Worm (Caenorhabditis elegans): ENCODE data around the gene rbm-34.

- TF ChIP-seq rnt-1 (tag; optimal IDR thresholded peaks at IDR 0.05) (no peak), hlh-8 (tag; optimal IDR thresholded peaks at IDR 0.05) (no peak), sox-4 (tag; optimal IDR thresholded peaks at IDR 0.05) (no peak), sdc-2 (tag; optimal IDR thresholded peaks at IDR 0.05) (no peak), nhr-232 (tag; optimal IDR thresholded peaks at IDR 0.05) (no peak), gmeb-2 (tag; optimal IDR thresholded peaks at IDR 0.05) (no peak), F13H6.1 (tag; optimal IDR thresholded peaks at IDR 0.05) (no peak), ceh-14 (tag; optimal IDR thresholded peaks at IDR 0.05) (no peak), K02D7.2 (tag; optimal IDR thresholded peaks at IDR 0.05) (no peak)
Observed at ce11 chrIV:12121076-12121475, 35.9 kb downstream of the rbm-34 start, which contains the start of the genes ddb-1 and M18.6.
